Worm (Caenorhabditis elegans): ENCODE measurements around the gene B0410.1.
A peak's percentile ranks its signal among the peaks of the same experiment; 100 is the strongest.

B0410.1 gene

DNA sequence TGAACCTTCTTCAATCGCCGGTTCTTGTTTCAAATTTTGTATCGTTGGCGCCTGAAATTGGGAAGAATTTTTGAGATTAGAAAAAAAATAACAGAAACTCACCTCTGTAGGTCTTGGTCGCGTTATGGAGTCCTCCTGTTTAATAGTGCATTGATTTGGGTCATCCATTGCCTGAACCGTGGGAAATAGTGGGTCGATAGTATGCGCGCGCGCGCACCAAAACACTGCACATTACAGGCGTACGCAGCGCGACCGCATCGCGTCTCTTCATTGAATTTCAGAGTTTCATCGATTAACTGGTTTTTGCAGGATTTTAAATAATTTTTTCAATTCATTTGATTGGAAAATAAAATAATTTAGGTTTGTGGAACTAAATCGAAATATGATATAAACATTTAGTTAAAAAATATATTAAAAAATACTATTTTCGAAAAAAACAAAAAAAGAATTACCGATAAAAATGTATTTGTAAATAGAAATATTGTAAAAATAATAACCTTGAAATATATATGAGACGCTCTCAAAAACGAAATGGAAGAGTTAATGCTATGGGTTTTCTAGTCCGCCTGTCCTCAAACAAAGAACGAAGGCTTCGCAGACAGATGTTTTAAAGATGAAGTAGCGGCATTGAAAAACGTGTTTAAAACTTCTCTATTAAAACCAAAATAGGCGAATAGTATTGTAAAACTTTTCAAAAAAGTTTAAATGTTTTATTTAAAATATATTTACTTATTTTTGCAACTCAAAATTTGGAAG is 37.1 kb upstream of the B0410.1 start, which contains the start of gene tra-4:
tra-4 (minus strand) TSS at position 534 of the 756 bp plus-strand sequence.
- TF ChIP-seq F22D6.2 (tag; optimal IDR thresholded peaks at IDR 0.05) (no peak), madf-3 (GFP tag; IDR thresholded peaks at IDR 0.05) (0 out of 2 replicates have a peak, but pooled peaks have one; percentile 17), snpc-4 (GFP tag; optimal IDR thresholded peaks at IDR 0.05) (no peak), snpc-4 (tag; optimal IDR thresholded peaks at IDR 0.05) (no peak), repo-1 (tag; optimal IDR thresholded peaks at IDR 0.05) (no peak)

DNA sequence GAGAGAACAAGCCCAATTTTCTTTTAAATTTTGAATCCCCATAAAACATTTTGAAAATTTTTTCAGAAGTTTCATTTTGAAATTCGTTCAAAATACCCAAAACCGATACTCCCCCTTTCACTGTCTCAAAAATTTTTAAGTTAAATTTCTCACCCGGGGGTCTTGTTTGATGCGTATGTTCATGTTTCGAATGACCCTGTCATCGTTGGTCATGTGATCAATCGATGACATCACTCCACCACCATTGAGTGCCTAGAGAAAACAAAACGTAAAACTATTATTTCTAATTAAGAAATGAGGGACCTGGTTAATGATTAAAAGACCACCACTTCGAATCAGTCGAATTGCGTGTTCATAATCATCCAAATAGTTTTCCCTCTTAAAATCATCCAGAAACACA is 36.0 kb upstream of the B0410.1 start:
- TF ChIP-seq let-526 (GFP tag; IDR thresholded peaks at IDR 0.05) (no peak), F37B4.10 (GFP tag; IDR thresholded peaks at IDR 0.05) (no peak), efl-1 (GFP tag; optimal IDR thresholded peaks at IDR 0.05) (no peak), snpc-1.3 (tag; optimal IDR thresholded peaks at IDR 0.05; ENCODE audit: insufficient read depth) (no peak)

DNA sequence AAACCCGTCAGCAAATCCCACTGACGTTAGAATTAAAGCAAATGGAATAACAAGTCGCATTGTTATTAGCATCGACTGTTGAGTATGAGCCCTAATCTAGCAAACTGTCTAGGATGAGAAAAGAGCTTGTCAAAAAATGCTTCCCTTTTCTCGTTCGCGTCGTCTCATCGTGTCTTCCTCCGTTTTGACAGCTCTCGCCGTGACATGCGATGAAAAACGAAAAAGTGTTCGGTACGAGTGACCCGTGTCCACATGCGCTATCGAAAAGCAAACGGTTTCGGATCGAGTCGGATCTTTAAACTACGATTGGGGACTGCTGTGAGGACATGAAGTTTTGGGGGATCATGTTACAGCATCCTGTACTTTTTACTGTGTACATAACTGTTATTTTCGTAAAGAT is 32.0 kb upstream of the B0410.1 start, which contains the start of gene comt-1:
comt-1 (minus strand) TSS at position 101 of the 400 bp plus-strand sequence.
- TF ChIP-seq F55B11.4 (tag; optimal IDR thresholded peaks at IDR 0.05; ENCODE audit: borderline replicate concordance, insufficient read depth) (no peak), pha-4 (tag; optimal IDR thresholded peaks at IDR 0.05) (no peak), K12H6.12 (tag; optimal IDR thresholded peaks at IDR 0.05) (no peak), F33H1.4 (GFP tag; IDR thresholded peaks at IDR 0.05) (no peak), ztf-26 (tag; optimal IDR thresholded peaks at IDR 0.05) (no peak), mxl-1 (tag; optimal IDR thresholded peaks at IDR 0.05) (no peak), let-526 (GFP tag; IDR thresholded peaks at IDR 0.05) (no peak), tbx-9 (tag; optimal IDR thresholded peaks at IDR 0.05; ENCODE audit: borderline replicate concordance) (no peak), hlh-26 (GFP tag; conservative IDR thresholded peaks at IDR 0.05) (no peak), lin-40 (tag; optimal IDR thresholded peaks at IDR 0.05) (no peak), Y79H2A.3 (GFP tag; conservative IDR thresholded peaks at IDR 0.05) (no peak), F57C9.4 (tag; optimal IDR thresholded peaks at IDR 0.05) (no peak), somi-1 (GFP tag; optimal IDR thresholded peaks at IDR 0.05) (no peak), nhr-120 (GFP tag; IDR thresholded peaks at IDR 0.05) (no peak), mel-28 (tag; optimal IDR thresholded peaks at IDR 0.05; ENCODE audit: borderline replicate concordance) (no peak), sea-2 (GFP tag; IDR thresholded peaks at IDR 0.05) (no peak), B0019.2 (GFP tag; conservative IDR thresholded peaks at IDR 0.05) (no peak), ztf-3 (GFP tag; optimal IDR thresholded peaks at IDR 0.05) (no peak)

DNA sequence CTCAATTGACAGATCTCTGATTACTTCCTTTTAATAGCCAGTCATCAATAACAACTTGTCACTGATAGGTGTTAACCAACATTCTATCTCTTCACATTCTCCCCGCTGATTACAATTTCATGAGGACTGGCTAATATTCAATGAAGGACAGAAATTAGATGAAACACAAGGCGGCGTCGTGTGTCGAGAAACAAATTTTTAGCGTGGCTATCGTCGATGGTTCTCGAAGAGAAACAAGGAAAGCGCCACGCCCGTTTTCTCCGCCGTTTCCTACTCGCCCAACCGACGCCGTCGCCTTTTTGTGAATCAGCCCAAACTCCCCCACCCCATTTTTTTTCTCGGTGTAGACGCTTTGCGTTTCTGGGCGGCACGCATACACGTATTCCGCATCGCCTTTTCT is 30.4 kb upstream of the B0410.1 start, which contains the start of gene F53B3.6:
F53B3.6 (plus strand) TSS at position 284 of the 400 bp plus-strand sequence.
- TF ChIP-seq lsl-1 (GFP tag; optimal IDR thresholded peaks at IDR 0.05) (no peak), nhr-80 (tag; optimal IDR thresholded peaks at IDR 0.05) (no peak), zfh-2 (GFP tag; conservative IDR thresholded peaks at IDR 0.05) (0 out of 2 replicates have a peak, but pooled peaks have one; percentile 34)

DNA sequence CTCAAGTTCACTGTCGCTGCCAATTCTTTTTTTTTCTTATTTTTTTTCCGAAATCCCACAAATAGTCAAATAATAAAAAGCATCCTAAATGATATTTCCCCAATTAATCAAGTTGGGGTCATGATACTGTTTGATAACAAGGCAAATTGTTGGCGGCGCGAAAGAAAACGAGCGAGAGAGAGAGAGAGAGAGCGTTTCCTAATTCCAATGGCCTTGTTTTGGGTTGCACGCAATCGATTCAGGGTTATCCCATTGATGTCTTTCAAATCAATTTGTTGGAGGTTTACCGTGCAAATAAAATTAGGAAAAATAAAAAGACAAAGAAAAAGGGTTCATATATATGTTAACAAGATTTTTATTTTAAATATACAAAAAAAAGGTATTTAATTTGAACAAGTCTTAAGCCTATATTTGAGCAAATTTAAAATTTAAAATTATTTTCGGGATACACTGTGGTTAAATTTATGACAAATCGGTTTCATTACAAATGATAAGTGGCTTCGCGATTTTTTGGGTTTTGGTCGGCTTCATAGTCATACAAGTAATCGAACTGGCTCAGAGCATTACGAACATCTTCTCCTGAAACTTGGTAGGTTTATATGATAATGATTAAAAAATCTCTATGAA is 28.7 kb upstream of the B0410.1 start:
- no peak for TF ChIP-seq lin-54 (GFP tag; optimal IDR thresholded peaks at IDR 0.05)
- peak; percentile 49 for TF ChIP-seq ama-1 (optimal IDR thresholded peaks at IDR 0.05)
- no peak for TF ChIP-seq ama-1 (GFP tag; optimal IDR thresholded peaks at IDR 0.05)

Measured in whole organism, young adult.